Fruit fly (Drosophila melanogaster) S2 (cell line): ENCODE measurements around the gene Ptp61F.

ENCODE experiments used
- CG8478 ChIP-seq: fragments of >200 bp; optimal IDR thresholded peaks from 2 replicates; lab custom pipeline; 2018
- CTCF ChIP-seq, 2 experiments: fragments of >200 bp; optimal IDR thresholded peaks; 2 replicates each; lab custom pipeline; 2018

DNA sequence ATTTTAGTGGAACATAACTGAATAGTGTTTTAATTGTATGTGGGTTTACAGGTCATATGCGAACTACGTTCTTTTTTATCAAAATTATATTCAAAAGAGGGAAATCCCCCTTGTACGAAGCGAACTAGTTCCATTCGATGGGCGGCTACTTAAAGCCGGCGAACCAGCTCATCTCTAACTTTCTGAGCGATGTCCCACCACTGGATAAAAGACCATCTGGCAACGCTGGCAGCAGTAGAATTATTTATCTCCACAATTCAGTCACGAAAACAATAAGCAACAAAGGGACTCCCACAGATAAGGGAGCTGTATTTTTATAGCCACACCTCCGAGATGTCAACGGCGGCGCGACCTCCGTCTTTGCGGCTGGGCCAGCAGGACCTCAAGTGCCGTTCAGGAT is 179.4 kb downstream of the Ptp61F start, which contains the start of gene Rabex-5:
- TF ChIP-seq CG8478 (lab: Kevin White, UChicago) (no peak), CTCF (optimal IDR thresholded peaks at IDR 0.05; lab: Kevin White, UChicago) (peak; percentile 12 to 38)
